Worm (Caenorhabditis elegans) whole organism, midembryonic: Measurements from ENCODE around the gene srg-16.
A peak's percentile ranks its signal among the peaks of the same experiment; 100 is the strongest.

ENCODE experiments used
- T22C8.4 ChIP-seq: fragments of 200-800 bp; sonication (Bioruptor generic); IDR thresholded peaks from 2 replicates; pipeline ENCODE4 v1.3.6; 2022; ENCODE audit warnings: missing genetic modification characterization, missing compliant biosample characterization
- cog-1 ChIP-seq: sonication (generic microtip); optimal IDR thresholded peaks from 2 replicates; lab custom pipeline; 2016; ENCODE audit warnings: missing genetic modification characterization, missing compliant biosample characterization
- flt-1 ChIP-seq: fragments of 200-800 bp; sonication (Bioruptor generic); IDR thresholded peaks from 2 replicates; pipeline ENCODE4 v1.3.6; 2022; ENCODE audit warnings: missing genetic modification characterization, missing compliant biosample characterization
- klf-2 ChIP-seq: fragments of 200-800 bp; sonication (Bioruptor generic); conservative IDR thresholded peaks from 2 replicates; pipeline ENCODE4 v1.3.6; 2022; ENCODE audit warnings: missing genetic modification reagents, missing genetic modification characterization, missing compliant biosample characterization
- med-1 ChIP-seq: sonication (generic microtip); optimal IDR thresholded peaks from 2 replicates; lab custom pipeline; 2017; ENCODE audit warnings: missing genetic modification characterization, mild to moderate bottlenecking, missing compliant biosample characterization, antibody characterized with exemption, missing genetic modification reagents; ENCODE audit not compliant: insufficient read depth
- ref-1 ChIP-seq: fragments of 200-800 bp; sonication (Bioruptor generic); conservative IDR thresholded peaks from 2 replicates; pipeline ENCODE4 v1.3.6; 2022; ENCODE audit warnings: missing genetic modification reagents, missing genetic modification characterization, missing compliant biosample characterization
- tab-1 ChIP-seq: fragments of 200-800 bp; sonication (Bioruptor generic); IDR thresholded peaks from 2 replicates; pipeline ENCODE4 v1.3.6; 2022; ENCODE audit warnings: missing genetic modification characterization, missing compliant biosample characterization
- ztf-23 ChIP-seq: fragments of 200-800 bp; sonication (Bioruptor generic); IDR thresholded peaks from 2 replicates; pipeline ENCODE4 v1.3.6; 2022; ENCODE audit warnings: missing genetic modification reagents, missing genetic modification characterization, missing compliant biosample characterization
- ztf-29 ChIP-seq: fragments of 200-800 bp; sonication (Bioruptor generic); IDR thresholded peaks from 2 replicates; pipeline ENCODE4 v1.3.6; 2022; ENCODE audit warnings: missing genetic modification reagents, missing genetic modification characterization, missing compliant biosample characterization

Gene srg-16

DNA sequence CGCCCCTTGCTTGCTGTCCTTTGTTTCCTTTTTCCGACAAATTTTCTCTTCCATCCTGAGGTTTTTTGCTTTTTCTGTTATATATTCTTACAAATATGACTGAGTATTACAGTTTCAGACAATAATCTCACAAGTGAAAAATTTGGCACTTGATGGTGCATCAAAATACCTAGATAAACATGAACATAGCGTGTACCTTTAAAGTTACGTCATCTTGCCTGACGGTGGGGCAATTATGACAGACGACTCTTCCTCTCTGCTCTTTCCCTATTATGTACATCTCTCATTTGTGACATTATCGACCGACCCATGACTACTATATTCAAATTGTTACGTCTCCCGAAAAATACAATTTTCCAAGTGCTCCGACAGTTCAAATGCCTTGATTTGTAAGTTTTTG lies 15.7 kb downstream of the srg-16 start, which contains the start of gene fbxb-102:
Gene fbxb-102, plus strand, starts transcription at position 301 of the 400 bp plus-strand sequence.
- no peak for TF ChIP-seq ref-1 (GFP tag; lab: Robert Waterston, UW)
- TF ChIP-seq ztf-29: no peak
- TF ChIP-seq ztf-23 (GFP tag; lab: Robert Waterston, UW): no peak
- no peak for TF ChIP-seq tab-1
- TF ChIP-seq flt-1 (GFP tag; lab: Robert Waterston, UW): no peak
- TF ChIP-seq klf-2: no peak
- TF ChIP-seq T22C8.4 (GFP tag; lab: Robert Waterston, UW): no peak

DNA sequence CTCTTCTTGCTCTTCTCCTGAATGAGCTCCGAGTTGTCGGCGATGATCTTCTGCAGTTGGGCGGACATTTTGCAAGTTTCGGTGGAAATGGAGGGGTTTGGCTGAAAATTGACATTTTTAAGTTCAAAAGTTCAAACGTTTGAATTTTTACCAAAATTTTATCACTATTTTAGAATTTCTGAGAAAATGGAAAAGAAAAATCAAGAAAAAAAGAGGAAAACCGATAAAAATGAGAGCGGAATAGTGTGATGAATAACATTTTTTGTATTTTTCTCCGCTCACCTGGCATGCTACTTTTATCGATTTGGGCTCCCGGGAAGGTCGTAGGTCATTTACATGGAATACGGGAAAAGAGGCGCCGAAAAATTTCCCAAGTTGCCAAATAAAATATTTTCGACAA lies 18.1 kb downstream of the srg-16 start, which contains the start of gene F15A4.10:
Gene F15A4.10, minus strand, starts transcription at position 101 of the 400 bp plus-strand sequence.
- TF ChIP-seq tab-1: no peak
- TF ChIP-seq med-1 (GFP tag; lab: Kevin White, UChicago): no peak
- TF ChIP-seq ztf-29: no peak
- TF ChIP-seq ztf-23 (GFP tag; lab: Robert Waterston, UW): no peak
- TF ChIP-seq cog-1 (tag; lab: Kevin White, UChicago): no peak
- no peak for TF ChIP-seq flt-1 (GFP tag; lab: Robert Waterston, UW)

DNA sequence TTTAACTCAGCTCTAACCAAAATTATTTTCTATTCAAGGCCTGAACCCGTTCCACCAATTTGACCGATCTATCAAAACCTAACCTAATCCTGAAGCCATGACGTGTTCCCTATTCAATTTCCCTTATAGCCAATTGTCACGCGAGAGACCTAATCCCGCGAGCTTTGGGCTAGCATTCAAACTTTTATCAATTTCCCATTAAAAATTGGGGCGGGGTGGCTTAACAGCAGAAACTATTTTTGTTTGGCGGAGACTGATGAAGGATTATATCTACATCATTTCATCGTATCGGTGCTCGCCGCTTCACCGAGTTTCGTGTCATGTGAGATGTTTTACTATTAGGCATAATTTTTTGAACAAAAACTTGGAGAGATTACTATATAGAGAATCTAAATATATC lies 21.9 kb downstream of the srg-16 start:
- TF ChIP-seq ztf-23 (GFP tag; lab: Robert Waterston, UW) (no peak), cog-1 (tag; lab: Kevin White, UChicago) (no peak), ztf-29 (no peak), med-1 (GFP tag; lab: Kevin White, UChicago) (no peak), ref-1 (GFP tag; lab: Robert Waterston, UW) (no peak), T22C8.4 (GFP tag; lab: Robert Waterston, UW) (no peak)

DNA sequence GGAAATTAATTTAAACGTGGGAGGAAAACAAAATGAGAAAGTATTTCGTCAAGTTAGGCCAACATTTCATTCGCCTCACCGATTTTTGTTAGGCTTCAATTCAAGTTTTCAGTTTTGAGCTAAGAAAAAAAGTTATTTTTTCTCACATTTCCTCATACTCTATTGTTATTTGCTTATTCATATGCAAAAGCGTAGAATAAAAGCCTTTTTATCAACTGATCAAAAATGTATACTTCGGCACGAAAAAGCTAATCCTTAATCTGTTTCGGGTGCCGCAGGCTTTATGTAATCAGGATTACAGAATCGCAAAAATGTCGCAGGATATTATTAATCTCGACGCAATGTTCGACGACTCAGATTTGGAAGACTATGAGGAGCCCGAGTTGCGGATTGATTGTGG lies 23.0 kb downstream of the srg-16 start, which contains the start of gene T21B4.15:
Gene T21B4.15, plus strand, starts transcription at position 301 of the 400 bp plus-strand sequence.
- TF ChIP-seq tab-1: no peak
- no peak for TF ChIP-seq ref-1 (GFP tag; lab: Robert Waterston, UW)
- no peak for TF ChIP-seq T22C8.4 (GFP tag; lab: Robert Waterston, UW)
- no peak for TF ChIP-seq ztf-29
- TF ChIP-seq flt-1 (GFP tag; lab: Robert Waterston, UW): no peak
- TF ChIP-seq med-1 (GFP tag; lab: Kevin White, UChicago): no peak
- no peak for TF ChIP-seq klf-2

DNA sequence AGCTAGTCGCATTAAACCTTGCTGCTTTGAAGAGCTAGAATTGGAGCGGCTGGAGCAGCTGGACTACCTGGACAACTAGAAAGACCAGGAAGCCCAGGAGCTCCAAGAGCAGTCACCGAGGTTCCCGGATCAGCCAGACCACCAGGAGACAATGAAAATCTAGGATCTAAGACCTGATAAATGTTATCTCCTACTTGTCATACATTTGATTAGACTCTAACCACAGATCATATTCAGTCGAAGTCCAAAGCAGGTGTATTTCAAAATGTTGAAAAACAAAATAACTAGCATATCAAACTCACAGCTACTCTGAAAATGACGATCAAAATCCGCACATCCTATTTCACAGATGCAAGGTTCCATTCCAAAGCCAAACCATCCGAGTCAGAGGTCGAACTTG lies 25.0 kb downstream of the srg-16 start, which contains the start of gene srz-6:
Gene srz-6, plus strand, starts transcription at position 301 of the 400 bp plus-strand sequence.
- TF ChIP-seq cog-1 (tag; lab: Kevin White, UChicago) (no peak), T22C8.4 (GFP tag; lab: Robert Waterston, UW) (no peak), ztf-29 (no peak), ztf-23 (GFP tag; lab: Robert Waterston, UW) (no peak), tab-1 (no peak), klf-2 (no peak), ref-1 (GFP tag; lab: Robert Waterston, UW) (no peak), flt-1 (GFP tag; lab: Robert Waterston, UW) (no peak), med-1 (GFP tag; lab: Kevin White, UChicago) (no peak)

DNA sequence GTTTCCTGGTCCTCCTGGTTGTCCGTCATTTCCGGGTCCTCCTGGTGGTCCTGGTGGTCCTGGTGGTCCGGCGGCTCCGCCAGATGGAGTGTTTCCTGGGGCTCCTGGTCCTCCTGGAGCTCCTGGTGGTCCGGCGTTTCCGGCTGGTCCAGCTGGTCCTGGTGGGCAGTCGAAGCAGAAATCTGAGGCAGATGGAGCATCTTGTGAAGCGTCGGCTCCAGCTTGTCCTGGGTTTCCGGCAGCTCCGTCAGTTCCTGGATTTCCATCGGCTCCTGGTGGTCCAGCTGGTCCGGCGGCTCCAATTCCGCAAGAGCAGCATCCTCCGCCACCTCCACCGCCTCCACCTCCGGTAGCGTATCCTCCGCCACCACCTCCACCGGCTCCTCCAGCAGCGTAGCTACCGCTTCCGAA lies 27.1 kb downstream of the srg-16 start:
- no peak for TF ChIP-seq ztf-29
- no peak for TF ChIP-seq ztf-23 (GFP tag; lab: Robert Waterston, UW)
- TF ChIP-seq cog-1 (tag; lab: Kevin White, UChicago): no peak
- TF ChIP-seq ref-1 (GFP tag; lab: Robert Waterston, UW): no peak
- TF ChIP-seq med-1 (GFP tag; lab: Kevin White, UChicago): no peak
- TF ChIP-seq flt-1 (GFP tag; lab: Robert Waterston, UW): no peak
- no peak for TF ChIP-seq T22C8.4 (GFP tag; lab: Robert Waterston, UW)
- no peak for TF ChIP-seq klf-2
- no peak for TF ChIP-seq tab-1

DNA sequence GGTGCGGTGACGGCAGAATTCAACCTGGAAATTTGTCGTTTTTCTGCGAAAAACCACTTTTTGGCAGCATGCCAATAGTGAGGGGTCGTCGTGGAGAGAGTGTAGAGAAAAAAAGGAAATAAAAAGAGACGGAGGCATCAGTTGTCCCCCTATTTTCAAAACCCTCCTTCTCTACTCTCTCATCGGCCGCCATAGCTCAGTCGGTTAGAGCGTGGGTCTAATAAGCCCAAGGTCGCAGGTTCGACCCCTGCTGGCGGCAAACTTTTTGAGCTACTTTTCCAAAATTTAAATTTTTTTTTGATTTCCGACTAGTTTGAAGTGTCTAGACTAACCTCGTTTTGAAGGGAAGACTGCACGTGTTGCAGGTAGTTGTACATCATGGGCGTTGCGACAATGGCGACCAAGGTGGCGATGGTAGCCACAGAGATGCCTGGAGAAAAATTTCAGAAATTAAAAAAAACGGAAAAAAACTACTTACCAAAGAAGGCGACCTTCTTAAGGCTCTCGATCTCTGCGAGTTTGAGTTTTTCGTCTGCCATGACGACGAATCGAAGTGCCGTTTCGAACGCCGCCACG lies 27.7 kb downstream of the srg-16 start, which contains the start of gene col-85:
Gene col-85, minus strand, starts transcription at position 540 of the 576 bp plus-strand sequence.
- TF ChIP-seq flt-1 (GFP tag; lab: Robert Waterston, UW): peak; percentile 97
- TF ChIP-seq tab-1: peak; percentile 98
- peak; percentile 98 for TF ChIP-seq klf-2
- TF ChIP-seq T22C8.4 (GFP tag; lab: Robert Waterston, UW): peak; percentile 96
- peak; percentile 83 for TF ChIP-seq cog-1 (tag; lab: Kevin White, UChicago)
- peak; percentile 100 for TF ChIP-seq ztf-29
- peak; percentile 98 for TF ChIP-seq ztf-23 (GFP tag; lab: Robert Waterston, UW)
- TF ChIP-seq med-1 (GFP tag; lab: Kevin White, UChicago): peak; percentile 73
- TF ChIP-seq ref-1 (GFP tag; lab: Robert Waterston, UW): peak; percentile 88

DNA sequence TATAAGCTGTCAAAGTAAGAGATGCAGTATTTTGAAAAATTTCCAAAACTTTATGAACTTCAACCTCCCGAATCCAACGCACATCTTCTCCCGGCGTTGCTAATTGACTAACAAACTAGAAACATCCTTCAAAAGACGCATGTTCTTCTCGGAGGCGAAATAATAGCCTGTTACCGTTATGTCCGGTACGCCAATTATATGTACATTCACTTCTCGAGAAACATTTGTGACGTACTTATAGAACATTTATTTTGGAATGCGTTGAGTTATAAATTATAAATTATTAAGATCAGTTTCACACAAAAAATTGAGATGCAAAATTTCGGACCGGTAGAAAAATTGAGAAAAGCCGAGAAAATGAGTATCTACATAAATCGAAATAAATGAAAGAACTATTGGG lies 30.0 kb downstream of the srg-16 start, which contains the start of gene T21B4.3:
Gene T21B4.3, minus strand, starts transcription at position 101 of the 400 bp plus-strand sequence.
- TF ChIP-seq ref-1 (GFP tag; lab: Robert Waterston, UW) (no peak), ztf-29 (no peak), ztf-23 (GFP tag; lab: Robert Waterston, UW) (no peak), flt-1 (GFP tag; lab: Robert Waterston, UW) (no peak), med-1 (GFP tag; lab: Kevin White, UChicago) (no peak), tab-1 (no peak), cog-1 (tag; lab: Kevin White, UChicago) (no peak), klf-2 (no peak), T22C8.4 (GFP tag; lab: Robert Waterston, UW) (no peak)

DNA sequence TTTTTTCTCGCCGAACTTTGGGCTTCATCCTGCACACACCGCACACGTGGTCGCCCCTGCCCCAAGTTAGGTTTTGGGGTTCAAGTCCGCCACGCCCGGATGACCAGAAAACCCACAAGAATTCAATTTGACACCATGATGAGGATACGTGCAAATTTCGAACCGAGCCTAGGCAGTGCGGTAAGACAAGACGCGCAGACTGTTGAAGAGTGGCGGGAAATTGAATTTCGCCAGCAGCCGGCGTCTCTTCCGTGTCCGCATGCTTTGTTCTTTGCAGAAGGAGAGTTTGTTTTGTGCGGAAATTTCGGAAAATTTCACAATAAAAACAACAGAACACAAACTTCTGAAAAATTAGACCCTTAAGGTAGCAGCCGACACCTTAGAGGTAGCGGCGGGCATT lies 33.0 kb downstream of the srg-16 start:
- TF ChIP-seq tab-1 (no peak), ztf-29 (no peak), ref-1 (GFP tag; lab: Robert Waterston, UW) (no peak), klf-2 (no peak), T22C8.4 (GFP tag; lab: Robert Waterston, UW) (no peak), flt-1 (GFP tag; lab: Robert Waterston, UW) (no peak), cog-1 (tag; lab: Kevin White, UChicago) (no peak), med-1 (GFP tag; lab: Kevin White, UChicago) (no peak), ztf-23 (GFP tag; lab: Robert Waterston, UW) (no peak)
